2 fruit fly cellular contexts compared by ENCODE assay signal in the genomic region with DNA sequence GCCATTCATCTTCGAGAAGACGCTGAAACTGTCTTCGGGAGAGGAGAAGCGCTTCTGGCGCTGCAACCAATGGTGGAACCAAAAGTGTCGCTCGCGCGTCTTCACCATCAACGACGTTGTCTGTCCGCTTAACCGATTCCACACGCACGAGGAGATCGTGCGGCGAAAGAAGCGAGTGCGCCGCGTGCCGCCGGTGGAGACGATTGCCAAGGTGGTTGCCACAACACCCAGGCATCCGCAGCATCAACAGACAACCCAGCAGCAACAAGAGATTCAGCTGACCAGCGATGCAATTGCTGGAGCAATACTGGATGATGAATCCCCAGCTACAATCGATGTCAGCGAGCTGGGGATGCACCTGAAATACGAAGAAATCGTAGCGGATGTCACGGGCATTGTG.
A peak's percentile ranks its signal among the peaks of the same experiment; 100 is the strongest.
TF ChIP-seq lines count a peak whose summit lies in the region.

No protein-coding gene starts in this region.

- no peak for TF ChIP-seq CTCF in whole organism, embryonic (GFP tag; optimal IDR thresholded peaks at IDR 0.05; lab: Kevin White, UChicago)

TF ChIP-seq in whole organism, embryonic, 481 proteins besides CTCF, POLR2A, EP300 and RAD21:
- TF ChIP-seq Dref (GFP tag; IDR thresholded peaks at IDR 0.05; lab: Robert Waterston, UW) (0 out of 2 replicates have a peak, but pooled peaks have one; percentile 29), dan (GFP tag; IDR thresholded peaks at IDR 0.05; lab: Robert Waterston, UW) (0 out of 2 replicates have a peak, but pooled peaks have one; percentile 13), lov (optimal IDR thresholded peaks at IDR 0.05; lab: Kevin White, UChicago) (no peak), lov (GFP tag; IDR thresholded peaks at IDR 0.05; lab: Robert Waterston, UW) (0 out of 3 replicates have a peak, but pooled peaks have one; percentile 43), zfh1 (GFP tag; IDR thresholded peaks at IDR 0.05; lab: Robert Waterston, UW) (0 out of 3 replicates have a peak, but pooled peaks have one; percentile 30), CG11093 (GFP tag; IDR thresholded peaks at IDR 0.05; lab: Robert Waterston, UW) (peak; percentile 69; the same call in 2 of the 3 replicates), ase (GFP tag; IDR thresholded peaks at IDR 0.05; lab: Robert Waterston, UW) (0 out of 3 replicates have a peak, but pooled peaks have one; percentile 6), lmd (GFP tag; IDR thresholded peaks at IDR 0.05; lab: Robert Waterston, UW) (peak; percentile 18; the same call in 1 of the 2 replicates), ato (GFP tag; IDR thresholded peaks at IDR 0.05; lab: Robert Waterston, UW; ENCODE audit: partially characterized antibody) (peak; percentile 65), CG32772 (GFP tag; IDR thresholded peaks at IDR 0.05; lab: Robert Waterston, UW) (0 out of 2 replicates have a peak, but pooled peaks have one; percentile 7), onecut (GFP tag; IDR thresholded peaks at IDR 0.05; lab: Robert Waterston, UW) (no peak), stc (GFP tag; IDR thresholded peaks at IDR 0.05; lab: Robert Waterston, UW) (no peak), CG11456 (GFP tag; IDR thresholded peaks at IDR 0.05; lab: Robert Waterston, UW) (peak; percentile 66; the same call in 2 of the 3 replicates), mld (GFP tag; IDR thresholded peaks at IDR 0.05; lab: Robert Waterston, UW; ENCODE audit: partially characterized antibody) (0 out of 3 replicates have a peak, but pooled peaks have one; percentile 40), peb (GFP tag; IDR thresholded peaks at IDR 0.05; lab: Robert Waterston, UW) (peak; percentile 9; the same call in 1 of the 2 replicates), scrt (GFP tag; optimal IDR thresholded peaks at IDR 0.05; lab: Kevin White, UChicago) (no peak), hb (GFP tag; IDR thresholded peaks at IDR 0.05; lab: Robert Waterston, UW; ENCODE audit: partially characterized antibody) (0 out of 3 replicates have a peak, but pooled peaks have one; percentile 26), ewg (GFP tag; optimal IDR thresholded peaks at IDR 0.05; lab: Kevin White, UChicago) (no peak), wor (GFP tag; IDR thresholded peaks at IDR 0.05; lab: Robert Waterston, UW) (no peak), CG17328 (GFP tag; IDR thresholded peaks at IDR 0.05; lab: Robert Waterston, UW) (no peak)

TF ChIP-seq in whole organism, prepupa, 60 proteins besides CTCF, POLR2A, EP300 and RAD21:
- peak; percentile 32; the same call in 1 of the 2 replicates for TF ChIP-seq CG11294 (GFP tag; IDR thresholded peaks at IDR 0.05; lab: Robert Waterston, UW)
- no peak for TF ChIP-seq Gug (GFP tag; IDR thresholded peaks at IDR 0.05; lab: Robert Waterston, UW)
- no peak for TF ChIP-seq Eip75B (GFP tag; optimal IDR thresholded peaks at IDR 0.05; lab: Kevin White, UChicago)
- TF ChIP-seq CG7368 (GFP tag; optimal IDR thresholded peaks at IDR 0.05; lab: Kevin White, UChicago): no peak
